Fruit fly (Drosophila melanogaster) whole organism, embryonic: ENCODE results near the gene Zir.
A peak's percentile ranks its signal among the peaks of the same experiment; 100 is the strongest.

ENCODE experiments used
- ATbp ChIP-seq: fragments of 200-800 bp; sonication (Bioruptor generic); optimal IDR thresholded peaks from 2 replicates; lab custom pipeline; 2017; ENCODE audit warnings: missing biosample characterization, mild to moderate bottlenecking, missing genetic modification characterization, missing genetic modification reagents
- Atf6 ChIP-seq: fragments of 200-800 bp; sonication (Bioruptor generic); IDR thresholded peaks from 2 replicates; pipeline ENCODE4 v1.3.6; 2022; ENCODE audit warnings: missing biosample characterization, missing genetic modification characterization
- Blimp-1 ChIP-seq: fragments of 200-800 bp; sonication (Bioruptor generic); optimal IDR thresholded peaks from 3 replicates; lab custom pipeline; 2018; ENCODE audit warnings: missing biosample characterization, missing genetic modification characterization, mild to moderate bottlenecking, moderate library complexity, missing genetic modification reagents
- CG12155 ChIP-seq: fragments of 200-800 bp; sonication (Bioruptor generic); optimal IDR thresholded peaks from 3 replicates; lab custom pipeline; 2016; ENCODE audit warnings: missing biosample characterization, missing genetic modification characterization
- CG13424 ChIP-seq: fragments of 200-800 bp; sonication (Bioruptor generic); optimal IDR thresholded peaks from 2 replicates; lab custom pipeline; 2019; ENCODE audit warnings: missing biosample characterization, mild to moderate bottlenecking, missing genetic modification characterization, moderate library complexity
- CG14441 ChIP-seq: fragments of 200-800 bp; sonication (Bioruptor generic); IDR thresholded peaks from 2 replicates; pipeline ENCODE4 v1.3.6; 2022; ENCODE audit warnings: missing biosample characterization, missing genetic modification characterization
- CG15011 ChIP-seq: fragments of 200-800 bp; sonication (Bioruptor generic); optimal IDR thresholded peaks from 3 replicates; lab custom pipeline; 2018; ENCODE audit warnings: missing biosample characterization, mild to moderate bottlenecking, missing genetic modification characterization
- CG16813 ChIP-seq: fragments of 200-800 bp; sonication (Bioruptor generic); IDR thresholded peaks from 3 replicates; pipeline ENCODE4 v1.3.6; 2022; ENCODE audit warnings: missing biosample characterization, missing genetic modification characterization; ENCODE audit not compliant: partially characterized antibody
- CG17568 ChIP-seq: fragments of 200-800 bp; sonication (Bioruptor generic); optimal IDR thresholded peaks from 2 replicates; lab custom pipeline; 2018; ENCODE audit warnings: missing biosample characterization, mild to moderate bottlenecking, missing genetic modification characterization, moderate library complexity
- CG17829 ChIP-seq: fragments of 200-800 bp; optimal IDR thresholded peaks from 2 replicates; lab custom pipeline; 2019; ENCODE audit warnings: missing biosample characterization, mild to moderate bottlenecking, missing genetic modification characterization, moderate library complexity
- CG18764 ChIP-seq: fragments of 200-800 bp; sonication (Bioruptor generic); optimal IDR thresholded peaks from 3 replicates; lab custom pipeline; 2016; ENCODE audit warnings: missing biosample characterization, missing genetic modification characterization
- CG2120 ChIP-seq: fragments of 200-800 bp; sonication (Bioruptor generic); optimal IDR thresholded peaks from 3 replicates; lab custom pipeline; 2016; ENCODE audit warnings: missing biosample characterization, missing genetic modification characterization
- CG33213 ChIP-seq: fragments of 200-800 bp; sonication (Bioruptor generic); optimal IDR thresholded peaks from 3 replicates; lab custom pipeline; 2016; ENCODE audit warnings: missing biosample characterization, missing genetic modification characterization
- CG34224 ChIP-seq: fragments of 200-800 bp; sonication (Bioruptor generic); IDR thresholded peaks from 3 replicates; pipeline ENCODE4 v1.3.6; 2022; ENCODE audit warnings: missing biosample characterization, missing genetic modification characterization; ENCODE audit not compliant: partially characterized antibody
- CG4404 ChIP-seq: fragments of 200-800 bp; sonication (Bioruptor generic); IDR thresholded peaks from 2 replicates; pipeline ENCODE4 v1.3.6; 2022; ENCODE audit warnings: missing biosample characterization, missing genetic modification characterization
- CG4730 ChIP-seq: fragments of 200-800 bp; sonication (Bioruptor generic); IDR thresholded peaks from 2 replicates; pipeline ENCODE4 v1.3.6; 2022; ENCODE audit warnings: missing biosample characterization, missing genetic modification characterization
- CG5180 ChIP-seq: fragments of 200-800 bp; sonication (Bioruptor generic); optimal IDR thresholded peaks from 3 replicates; lab custom pipeline; 2017; ENCODE audit warnings: missing biosample characterization, missing genetic modification characterization, mild to moderate bottlenecking, moderate library complexity, missing genetic modification reagents
- CG6272 ChIP-seq: fragments of 200-800 bp; sonication (Bioruptor generic); IDR thresholded peaks from 2 replicates; pipeline ENCODE4 v1.3.6; 2022; ENCODE audit warnings: missing biosample characterization, missing genetic modification characterization
- CG7357 ChIP-seq: fragments of 200-800 bp; sonication (Bioruptor generic); IDR thresholded peaks from 3 replicates; pipeline ENCODE4 v1.3.6; 2022; ENCODE audit warnings: missing biosample characterization, missing genetic modification characterization
- CG7556 ChIP-seq: fragments of 200-800 bp; sonication (Bioruptor generic); optimal IDR thresholded peaks from 2 replicates; lab custom pipeline; 2017; ENCODE audit warnings: missing biosample characterization, mild to moderate bottlenecking, missing genetic modification characterization
- CG8388 ChIP-seq: fragments of 200-800 bp; sonication (Bioruptor generic); optimal IDR thresholded peaks from 2 replicates; lab custom pipeline; 2019; ENCODE audit warnings: missing biosample characterization, mild to moderate bottlenecking, missing genetic modification characterization, moderate library complexity
- CG9215 ChIP-seq: fragments of 200-800 bp; sonication (Bioruptor generic); IDR thresholded peaks from 2 replicates; pipeline ENCODE4 v1.3.6; 2022; ENCODE audit warnings: missing biosample characterization, missing genetic modification characterization
- CG9797 ChIP-seq: fragments of 200-800 bp; sonication (Bioruptor generic); optimal IDR thresholded peaks from 3 replicates; lab custom pipeline; 2018; ENCODE audit warnings: missing biosample characterization, mild to moderate bottlenecking, missing genetic modification characterization
- Fer1 ChIP-seq: fragments of 200-800 bp; sonication (Bioruptor generic); optimal IDR thresholded peaks from 2 replicates; lab custom pipeline; 2017; ENCODE audit warnings: missing biosample characterization, mild to moderate bottlenecking, missing genetic modification characterization
- H2.0 ChIP-seq: fragments of 200-800 bp; sonication (Bioruptor generic); IDR thresholded peaks from 2 replicates; pipeline ENCODE4 v1.3.6; 2022; ENCODE audit warnings: missing biosample characterization, missing genetic modification characterization
- Hand ChIP-seq: fragments of 200-800 bp; sonication (Bioruptor generic); optimal IDR thresholded peaks from 2 replicates; lab custom pipeline; 2017; ENCODE audit warnings: mild to moderate bottlenecking, missing biosample characterization, missing genetic modification reagents, missing genetic modification characterization
- Hmx ChIP-seq: fragments of 200-800 bp; sonication (Bioruptor generic); optimal IDR thresholded peaks from 2 replicates; lab custom pipeline; 2016; ENCODE audit warnings: missing biosample characterization, missing genetic modification characterization
- Hr51 ChIP-seq, 2 experiments: fragments of 200-800 bp; sonication (Bioruptor generic); optimal IDR thresholded peaks; 2 replicates in 1 of 2; 3 replicates in 1 of 2; lab custom pipeline; 2016 to 2018; ENCODE audit warnings: missing biosample characterization in 2 of 2, missing genetic modification characterization in 2 of 2, mild to moderate bottlenecking in 1 of 2, moderate library complexity in 1 of 2
- Mes4 ChIP-seq: fragments of 200-800 bp; sonication (Bioruptor generic); optimal IDR thresholded peaks from 2 replicates; lab custom pipeline; 2016; ENCODE audit warnings: missing biosample characterization, missing genetic modification characterization
- Nf-YC ChIP-seq: fragments of 200-800 bp; optimal IDR thresholded peaks from 3 replicates; lab custom pipeline; 2019; ENCODE audit warnings: missing biosample characterization, mild to moderate bottlenecking, missing genetic modification characterization, moderate library complexity
- Optix ChIP-seq: fragments of 200-800 bp; sonication (Bioruptor generic); IDR thresholded peaks from 3 replicates; pipeline ENCODE4 v1.3.6; 2022; ENCODE audit warnings: missing biosample characterization, missing genetic modification characterization
- al ChIP-seq: fragments of 200-800 bp; sonication (Bioruptor generic); IDR thresholded peaks from 2 replicates; pipeline ENCODE4 v1.3.6; 2022; ENCODE audit warnings: missing biosample characterization, missing genetic modification characterization
- ara ChIP-seq: fragments of 200-800 bp; sonication (Bioruptor generic); IDR thresholded peaks from 2 replicates; pipeline ENCODE4 v1.3.6; 2022; ENCODE audit warnings: missing biosample characterization, missing genetic modification characterization
- az2 ChIP-seq: fragments of 200-800 bp; sonication (Bioruptor generic); optimal IDR thresholded peaks from 3 replicates; lab custom pipeline; 2016; ENCODE audit warnings: missing biosample characterization, missing genetic modification characterization
- crol ChIP-seq: fragments of 200-800 bp; sonication (Bioruptor generic); IDR thresholded peaks from 2 replicates; pipeline ENCODE4 v1.3.6; 2022; ENCODE audit warnings: missing biosample characterization, missing genetic modification characterization
- danr ChIP-seq: fragments of 200-800 bp; sonication (Bioruptor generic); IDR thresholded peaks from 2 replicates; pipeline ENCODE4 v1.3.6; 2022; ENCODE audit warnings: missing biosample characterization, missing genetic modification characterization
- ems ChIP-seq: fragments of 200-800 bp; sonication (Bioruptor generic); optimal IDR thresholded peaks from 3 replicates; lab custom pipeline; 2016; ENCODE audit warnings: missing biosample characterization, missing genetic modification characterization
- fd96Cb ChIP-seq: fragments of 200-800 bp; sonication (Bioruptor generic); optimal IDR thresholded peaks from 2 replicates; lab custom pipeline; 2018; ENCODE audit warnings: missing biosample characterization, mild to moderate bottlenecking, missing genetic modification characterization, moderate library complexity
- fru ChIP-seq: fragments of >200 bp; optimal IDR thresholded peaks from 2 replicates; lab custom pipeline; 2017
- kah ChIP-seq: fragments of 200-800 bp; sonication (Bioruptor generic); optimal IDR thresholded peaks from 2 replicates; lab custom pipeline; 2018; ENCODE audit warnings: missing biosample characterization, mild to moderate bottlenecking, missing genetic modification characterization
- kay ChIP-seq: fragments of 200-800 bp; sonication (Bioruptor generic); optimal IDR thresholded peaks from 2 replicates; lab custom pipeline; 2016; ENCODE audit warnings: missing biosample characterization, missing genetic modification characterization
- lmd ChIP-seq: fragments of 200-800 bp; sonication (Bioruptor generic); IDR thresholded peaks from 2 replicates; pipeline ENCODE4 v1.3.6; 2022; ENCODE audit warnings: missing biosample characterization, missing genetic modification characterization
- mirr ChIP-seq: fragments of 200-800 bp; sonication (Bioruptor generic); optimal IDR thresholded peaks from 3 replicates; lab custom pipeline; 2018; ENCODE audit warnings: missing biosample characterization, mild to moderate bottlenecking, missing genetic modification characterization
- oc ChIP-seq: fragments of 200-800 bp; sonication (Bioruptor generic); optimal IDR thresholded peaks from 2 replicates; lab custom pipeline; 2018; ENCODE audit warnings: missing biosample characterization, mild to moderate bottlenecking, missing genetic modification characterization, moderate library complexity
- rib ChIP-seq: fragments of 200-800 bp; sonication (Bioruptor generic); IDR thresholded peaks from 2 replicates; pipeline ENCODE4 v1.3.6; 2022; ENCODE audit warnings: missing biosample characterization, missing genetic modification characterization
- schlank ChIP-seq: fragments of 200-800 bp; sonication (Bioruptor generic); optimal IDR thresholded peaks from 2 replicates; lab custom pipeline; 2018; ENCODE audit warnings: missing biosample characterization, mild to moderate bottlenecking, missing genetic modification characterization
- sima ChIP-seq: fragments of 200-800 bp; sonication (Bioruptor generic); optimal IDR thresholded peaks from 2 replicates; lab custom pipeline; 2016; ENCODE audit warnings: missing biosample characterization, missing genetic modification characterization
- tap ChIP-seq: fragments of 200-800 bp; optimal IDR thresholded peaks from 3 replicates; lab custom pipeline; 2019; ENCODE audit warnings: missing biosample characterization, mild to moderate bottlenecking, missing genetic modification characterization, moderate library complexity
- tin ChIP-seq: fragments of 200-800 bp; sonication (Bioruptor generic); optimal IDR thresholded peaks from 3 replicates; lab custom pipeline; 2016; ENCODE audit warnings: missing biosample characterization, missing genetic modification characterization
- zen2 ChIP-seq: fragments of 200-800 bp; sonication (Bioruptor generic); IDR thresholded peaks from 3 replicates; pipeline ENCODE4 v1.3.6; 2022; ENCODE audit warnings: missing biosample characterization, missing genetic modification characterization; ENCODE audit not compliant: partially characterized antibody
- zfh1 ChIP-seq: fragments of 200-800 bp; sonication (Bioruptor generic); IDR thresholded peaks from 3 replicates; pipeline ENCODE4 v1.3.6; 2022; ENCODE audit warnings: missing biosample characterization, missing genetic modification characterization

Zir gene

DNA sequence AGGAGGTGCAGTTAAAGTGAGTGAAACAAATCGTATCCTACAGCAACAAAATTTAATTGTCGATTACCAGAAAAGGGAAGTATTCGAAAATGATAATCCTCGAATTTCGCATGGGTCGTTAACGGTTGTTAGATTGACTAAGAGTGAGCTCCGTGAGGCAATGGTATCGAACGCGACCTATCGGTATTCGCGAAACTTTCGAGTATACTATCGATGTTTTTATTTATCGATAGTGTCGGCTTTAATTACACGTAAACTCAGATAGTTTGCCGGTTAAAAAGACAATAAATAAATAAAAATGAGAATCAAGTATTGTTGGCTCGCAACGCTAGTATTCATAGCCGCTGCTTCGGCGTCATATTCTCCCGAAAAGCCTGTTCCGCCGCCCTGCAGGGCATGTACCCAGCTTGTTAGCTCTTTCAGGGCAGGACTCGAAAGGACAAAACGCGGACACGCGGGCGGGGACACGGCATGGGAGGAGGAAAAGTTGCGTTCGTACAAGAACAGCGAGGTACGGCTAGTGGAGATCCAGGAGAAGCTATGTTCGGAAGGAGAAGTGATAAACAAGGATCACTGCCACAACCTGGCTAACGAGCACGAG, 7.7 kb downstream of the Zir start, which contains the start of gene Creld (continued):
- TF ChIP-seq zfh1 (GFP tag; lab: Robert Waterston, UW) (0 out of 3 replicates have a peak, but pooled peaks have one; percentile 22), fru (no peak), lmd (no peak), fd96Cb (tag; lab: Kevin White, UChicago) (no peak), CG18764 (GFP tag; lab: Kevin White, UChicago) (no peak), CG9215 (GFP tag; lab: Robert Waterston, UW) (no peak), CG4730 (GFP tag; lab: Robert Waterston, UW) (no peak), CG8388 (GFP tag; lab: Kevin White, UChicago) (no peak), CG9797 (peak; percentile 37), Hand (GFP tag; lab: Kevin White, UChicago) (no peak), CG34224 (GFP tag; lab: Robert Waterston, UW) (peak; percentile 100), ATbp (GFP tag; lab: Kevin White, UChicago) (no peak), Optix (GFP tag; lab: Robert Waterston, UW) (no peak), CG2120 (GFP tag; lab: Kevin White, UChicago) (peak; percentile 9), CG6272 (GFP tag; lab: Robert Waterston, UW) (no peak; the same call in 1 of the 2 replicates), schlank (tag; lab: Kevin White, UChicago) (no peak), CG7556 (GFP tag; lab: Kevin White, UChicago) (no peak), Fer1 (peak; percentile 43), Atf6 (no peak), CG4404 (GFP tag; lab: Robert Waterston, UW) (no peak), zen2 (peak; percentile 100), CG14441 (no peak), rib (GFP tag; lab: Robert Waterston, UW) (peak; percentile 35; the same call in 1 of the 2 replicates), Hmx (GFP tag; lab: Kevin White, UChicago) (no peak), CG12155 (no peak), CG33213 (peak; percentile 54), Nf-YC (no peak), CG16813 (GFP tag; lab: Robert Waterston, UW) (peak; percentile 100), danr (GFP tag; lab: Robert Waterston, UW) (no peak), tin (GFP tag; lab: Kevin White, UChicago) (no peak), sima (GFP tag; lab: Kevin White, UChicago) (no peak), mirr (GFP tag; lab: Kevin White, UChicago) (no peak), ara (GFP tag; lab: Robert Waterston, UW) (no peak), Blimp-1 (GFP tag; lab: Kevin White, UChicago) (no peak), Hr51 (GFP tag; optimal IDR thresholded peaks at IDR 0.05; lab: Kevin White, UChicago) (no peak), ems (GFP tag; lab: Kevin White, UChicago) (peak; percentile 0), Mes4 (GFP tag; lab: Kevin White, UChicago) (no peak), oc (tag; lab: Kevin White, UChicago) (no peak), CG7357 (no peak), CG5180 (GFP tag; lab: Kevin White, UChicago) (no peak), CG13424 (no peak), CG17568 (GFP tag; lab: Kevin White, UChicago) (no peak), H2.0 (no peak), crol (GFP tag; lab: Robert Waterston, UW) (no peak), CG17829 (no peak), tap (tag; lab: Kevin White, UChicago) (no peak), kah (GFP tag; lab: Kevin White, UChicago) (no peak), al (GFP tag; lab: Robert Waterston, UW) (no peak), az2 (no peak), CG15011 (GFP tag; lab: Kevin White, UChicago) (no peak), kay (GFP tag; lab: Kevin White, UChicago) (peak; percentile 11)
